Fruit fly (Drosophila melanogaster) whole organism, embryonic: ENCODE measurements around the gene zuc.

Source experiments
- CG10321 ChIP-seq: fragments of 200-800 bp; sonication (Bioruptor generic); IDR thresholded peaks from 2 replicates; pipeline ENCODE4 v1.3.6; 2022; ENCODE audit warnings: missing biosample characterization, missing genetic modification characterization
- CG12155 ChIP-seq: fragments of 200-800 bp; sonication (Bioruptor generic); optimal IDR thresholded peaks from 3 replicates; lab custom pipeline; 2016; ENCODE audit warnings: missing biosample characterization, missing genetic modification characterization
- CG14710 ChIP-seq: fragments of 200-800 bp; sonication (Bioruptor generic); optimal IDR thresholded peaks from 3 replicates; lab custom pipeline; 2019; ENCODE audit warnings: missing biosample characterization, mild to moderate bottlenecking, missing genetic modification characterization, moderate library complexity
- CG17612 ChIP-seq: fragments of 200-800 bp; sonication (Bioruptor generic); IDR thresholded peaks from 2 replicates; pipeline ENCODE4 v1.3.6; 2022; ENCODE audit warnings: missing biosample characterization, missing genetic modification characterization
- CG17829 ChIP-seq: fragments of 200-800 bp; optimal IDR thresholded peaks from 2 replicates; lab custom pipeline; 2019; ENCODE audit warnings: missing biosample characterization, mild to moderate bottlenecking, missing genetic modification characterization, moderate library complexity
- CG2889 ChIP-seq: fragments of 200-800 bp; sonication (Bioruptor generic); IDR thresholded peaks from 3 replicates; pipeline ENCODE4 v1.3.6; 2022; ENCODE audit warnings: missing biosample characterization, missing genetic modification characterization
- CG31224 ChIP-seq: fragments of 200-800 bp; sonication (Bioruptor generic); IDR thresholded peaks from 2 replicates; pipeline ENCODE4 v1.3.6; 2022; ENCODE audit warnings: missing biosample characterization, missing genetic modification characterization
- CG3726 ChIP-seq: fragments of 200-800 bp; sonication (Bioruptor generic); IDR thresholded peaks from 3 replicates; pipeline ENCODE4, ENCODE4 v1.3.6; 2022; ENCODE audit warnings: missing biosample characterization, missing genetic modification characterization
- CG4404 ChIP-seq: fragments of 200-800 bp; sonication (Bioruptor generic); IDR thresholded peaks from 2 replicates; pipeline ENCODE4 v1.3.6; 2022; ENCODE audit warnings: missing biosample characterization, missing genetic modification characterization
- CG4617 ChIP-seq: fragments of 200-800 bp; sonication (Bioruptor generic); optimal IDR thresholded peaks from 3 replicates; lab custom pipeline; 2016; ENCODE audit warnings: missing biosample characterization, missing genetic modification characterization, borderline replicate concordance
- CG9797 ChIP-seq: fragments of 200-800 bp; sonication (Bioruptor generic); optimal IDR thresholded peaks from 3 replicates; lab custom pipeline; 2018; ENCODE audit warnings: missing biosample characterization, mild to moderate bottlenecking, missing genetic modification characterization
- Dll ChIP-seq: fragments of 200-800 bp; sonication (Bioruptor generic); IDR thresholded peaks from 4 replicates; pipeline ENCODE4 v1.3.6; 2022; ENCODE audit warnings: missing biosample characterization, missing genetic modification characterization; ENCODE audit not compliant: partially characterized antibody
- Dp ChIP-seq: fragments of 200-800 bp; sonication (Bioruptor generic); optimal IDR thresholded peaks from 2 replicates; lab custom pipeline; 2018; ENCODE audit warnings: missing biosample characterization, mild to moderate bottlenecking, missing genetic modification characterization, moderate library complexity
- Drgx ChIP-seq: fragments of 200-800 bp; sonication (Bioruptor generic); IDR thresholded peaks from 2 replicates; pipeline ENCODE4 v1.3.6; 2022; ENCODE audit warnings: missing biosample characterization, missing genetic modification characterization
- E2f2 ChIP-seq: fragments of 200-800 bp; sonication (Bioruptor generic); IDR thresholded peaks from 2 replicates; pipeline ENCODE4 v1.3.6; 2022; ENCODE audit warnings: missing biosample characterization, missing genetic modification characterization
- Fer2 ChIP-seq: fragments of 200-800 bp; sonication (Bioruptor generic); optimal IDR thresholded peaks from 2 replicates; lab custom pipeline; 2018; ENCODE audit warnings: missing biosample characterization, mild to moderate bottlenecking, missing genetic modification characterization, moderate library complexity
- Hr39 ChIP-seq: fragments of >200 bp; optimal IDR thresholded peaks from 2 replicates; lab custom pipeline; 2017
- Hr51 ChIP-seq, 2 experiments: fragments of 200-800 bp; sonication (Bioruptor generic); optimal IDR thresholded peaks; 2 replicates in 1 of 2; 3 replicates in 1 of 2; lab custom pipeline; 2016 to 2018; ENCODE audit warnings: missing biosample characterization in 2 of 2, missing genetic modification characterization in 2 of 2, mild to moderate bottlenecking in 1 of 2, moderate library complexity in 1 of 2
- MESR4 ChIP-seq: fragments of 200-800 bp; sonication (Bioruptor generic); optimal IDR thresholded peaks from 2 replicates; lab custom pipeline; 2018; ENCODE audit warnings: missing biosample characterization, mild to moderate bottlenecking, missing genetic modification characterization, moderate library complexity
- Med ChIP-seq: fragments of 200-800 bp; sonication (Bioruptor generic); peaks from one replicate; lab custom pipeline; 2016; ENCODE audit warnings: missing biosample characterization, missing genetic modification characterization, mild to moderate bottlenecking, inconsistent platforms, moderate library complexity
- Opbp ChIP-seq: fragments of 200-800 bp; sonication (Bioruptor generic); IDR thresholded peaks from 3 replicates; pipeline ENCODE4 v1.3.6; 2022; ENCODE audit warnings: missing biosample characterization, missing genetic modification characterization; ENCODE audit not compliant: partially characterized antibody
- PHDP ChIP-seq: fragments of 200-800 bp; sonication (Bioruptor generic); optimal IDR thresholded peaks from 3 replicates; lab custom pipeline; 2018; ENCODE audit warnings: missing biosample characterization, mild to moderate bottlenecking, missing genetic modification characterization, moderate library complexity
- bsh ChIP-seq, 2 experiments: fragments of 200-800 bp; sonication (Bioruptor generic); optimal IDR thresholded peaks; 2 replicates each; lab custom pipeline; 2017 to 2018; ENCODE audit warnings: mild to moderate bottlenecking in 2 of 2, missing biosample characterization in 2 of 2, missing genetic modification characterization in 2 of 2, moderate library complexity in 1 of 2
- chinmo ChIP-seq: fragments of 200-800 bp; sonication (Bioruptor generic); IDR thresholded peaks from 4 replicates; pipeline ENCODE4 v1.3.6; 2022; ENCODE audit warnings: missing biosample characterization, missing genetic modification characterization; ENCODE audit not compliant: partially characterized antibody
- corto ChIP-seq: fragments of 200-800 bp; sonication (Bioruptor generic); optimal IDR thresholded peaks from 2 replicates; lab custom pipeline; 2016; ENCODE audit warnings: missing biosample characterization, mild to moderate bottlenecking, missing genetic modification characterization, moderate library complexity
- crol ChIP-seq: fragments of 200-800 bp; sonication (Bioruptor generic); IDR thresholded peaks from 2 replicates; pipeline ENCODE4 v1.3.6; 2022; ENCODE audit warnings: missing biosample characterization, missing genetic modification characterization
- emc ChIP-seq: fragments of 200-800 bp; sonication (Bioruptor generic); optimal IDR thresholded peaks from 2 replicates; lab custom pipeline; 2016; ENCODE audit warnings: missing biosample characterization, missing genetic modification characterization
- hbn ChIP-seq: fragments of 200-800 bp; sonication (Bioruptor generic); IDR thresholded peaks from 2 replicates; pipeline ENCODE4 v1.3.6; 2022; ENCODE audit warnings: missing biosample characterization, missing genetic modification characterization; ENCODE audit not compliant: partially characterized antibody
- nom ChIP-seq: fragments of 200-800 bp; sonication (Bioruptor generic); optimal IDR thresholded peaks from 2 replicates; lab custom pipeline; 2017; ENCODE audit warnings: missing biosample characterization, missing genetic modification characterization, mild to moderate bottlenecking, moderate library complexity, missing genetic modification reagents
- oc ChIP-seq: fragments of 200-800 bp; sonication (Bioruptor generic); optimal IDR thresholded peaks from 2 replicates; lab custom pipeline; 2018; ENCODE audit warnings: missing biosample characterization, mild to moderate bottlenecking, missing genetic modification characterization, moderate library complexity
- org-1 ChIP-seq: fragments of 200-800 bp; sonication (Bioruptor generic); optimal IDR thresholded peaks from 2 replicates; lab custom pipeline; 2017; ENCODE audit warnings: missing biosample characterization, missing genetic modification characterization
- pzg ChIP-seq: fragments of 200-800 bp; sonication (Bioruptor generic); optimal IDR thresholded peaks from 3 replicates; lab custom pipeline; 2018; ENCODE audit warnings: missing biosample characterization, mild to moderate bottlenecking, missing genetic modification characterization, moderate library complexity
- rib ChIP-seq: fragments of 200-800 bp; sonication (Bioruptor generic); IDR thresholded peaks from 2 replicates; pipeline ENCODE4 v1.3.6; 2022; ENCODE audit warnings: missing biosample characterization, missing genetic modification characterization
- ro ChIP-seq: fragments of 200-800 bp; sonication (Bioruptor generic); IDR thresholded peaks from 2 replicates; pipeline ENCODE4 v1.3.6; 2022; ENCODE audit warnings: missing biosample characterization, missing genetic modification characterization
- sisA ChIP-seq: fragments of 200-800 bp; sonication (Bioruptor generic); IDR thresholded peaks from 2 replicates; pipeline ENCODE4 v1.3.6; 2022; ENCODE audit warnings: missing biosample characterization, missing genetic modification characterization
- stwl ChIP-seq: fragments of 200-800 bp; sonication (Bioruptor generic); optimal IDR thresholded peaks from 3 replicates; lab custom pipeline; 2018; ENCODE audit warnings: missing biosample characterization, mild to moderate bottlenecking, missing genetic modification characterization, moderate library complexity
- wdn ChIP-seq: fragments of 200-800 bp; sonication (Bioruptor generic); IDR thresholded peaks from 2 replicates; pipeline ENCODE4 v1.3.6; 2022; ENCODE audit warnings: missing biosample characterization, missing genetic modification characterization
- wek ChIP-seq: fragments of 200-800 bp; sonication (Bioruptor generic); optimal IDR thresholded peaks from 3 replicates; lab custom pipeline; 2018; ENCODE audit warnings: missing biosample characterization, mild to moderate bottlenecking, missing genetic modification characterization, moderate library complexity
- z ChIP-seq: fragments of 200-800 bp; sonication (Bioruptor generic); IDR thresholded peaks from 3 replicates; pipeline ENCODE4 v1.3.6; 2022; ENCODE audit warnings: missing biosample characterization, missing genetic modification characterization

zuc gene

DNA sequence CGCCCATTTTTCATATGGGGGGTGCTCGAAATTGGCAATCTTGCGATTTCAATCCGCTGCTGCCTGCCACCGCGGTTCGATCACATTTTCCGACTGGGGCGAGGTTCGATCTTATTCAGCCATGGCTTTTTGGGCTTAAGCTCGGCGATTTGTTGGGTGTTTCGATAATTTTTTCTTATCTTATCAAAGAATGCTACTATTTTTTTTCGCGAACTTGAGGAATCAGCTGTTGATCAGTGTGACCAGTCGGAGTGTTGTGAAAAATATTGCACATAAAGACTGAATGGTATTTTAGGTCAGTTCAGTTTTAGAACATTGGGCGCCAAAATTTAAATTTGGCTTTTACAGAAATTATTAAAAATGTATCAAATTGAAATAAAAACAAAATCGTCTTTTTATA, 31.1 kb upstream of the zuc start, which contains the start of gene Wdr81 (continued):
- TF ChIP-seq stwl, result peak; percentile 28
- TF ChIP-seq CG4617 (GFP tag; lab: Kevin White, UChicago), result peak; percentile 45
- peak; percentile 61 for TF ChIP-seq MESR4
- TF ChIP-seq rib (GFP tag; lab: Robert Waterston, UW), result peak; percentile 68
- TF ChIP-seq CG10321, result 0 out of 2 replicates have a peak, but pooled peaks have one; percentile 17
- TF ChIP-seq Dp (GFP tag; lab: Kevin White, UChicago), result peak; percentile 96
- peak; percentile 68 for TF ChIP-seq pzg (GFP tag; lab: Kevin White, UChicago)
- TF ChIP-seq PHDP (tag; lab: Kevin White, UChicago), result no peak
- peak; percentile 48 for TF ChIP-seq wek
- TF ChIP-seq Hr51 (GFP tag; optimal IDR thresholded peaks at IDR 0.05; lab: Kevin White, UChicago), result no peak
- peak; percentile 47; the same call in 2 of the 4 replicates for TF ChIP-seq Dll (GFP tag; lab: Robert Waterston, UW)
- peak; percentile 94 for TF ChIP-seq E2f2 (GFP tag; lab: Robert Waterston, UW)
- peak; percentile 58 for TF ChIP-seq CG9797 (GFP tag; lab: Kevin White, UChicago)
- TF ChIP-seq Opbp, result no peak

DNA sequence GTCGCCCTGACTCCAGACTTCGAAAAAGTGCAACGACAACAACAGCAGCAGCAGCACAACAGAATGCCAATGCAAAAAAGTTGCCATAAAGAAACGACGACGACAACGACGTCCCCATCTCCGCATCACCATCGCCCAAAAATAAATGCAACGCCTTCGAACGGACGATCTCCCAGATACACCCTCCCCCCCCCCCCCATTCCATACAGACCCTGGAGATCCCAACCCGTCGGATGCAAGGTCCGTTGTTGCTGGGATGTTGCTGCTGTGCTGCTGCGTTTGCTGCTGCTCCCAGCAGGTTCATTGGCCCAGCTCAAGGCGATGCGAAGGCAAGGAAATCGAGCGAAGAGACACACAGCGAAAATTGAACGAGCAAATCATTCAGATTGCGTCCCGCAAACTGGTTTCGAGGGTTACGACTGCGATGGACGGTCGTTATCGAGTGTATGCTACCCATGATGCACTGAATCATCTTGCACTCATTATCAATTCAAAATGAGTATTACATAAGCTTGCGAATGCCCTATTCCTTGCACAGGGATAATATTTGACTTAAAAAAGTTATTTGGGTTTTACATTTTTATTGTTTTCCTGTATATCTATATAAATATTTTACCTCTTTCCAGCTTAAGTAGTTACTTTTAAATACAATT, 24.2 kb upstream of the zuc start:
- no peak for TF ChIP-seq CG17829 (tag; lab: Kevin White, UChicago)
- peak; percentile 44; the same call in 1 of the 2 replicates for TF ChIP-seq crol (GFP tag; lab: Robert Waterston, UW)
- no peak for TF ChIP-seq CG3726 (GFP tag; lab: Robert Waterston, UW)
- no peak for TF ChIP-seq corto (GFP tag; lab: Kevin White, UChicago)
- TF ChIP-seq Drgx (GFP tag; lab: Robert Waterston, UW), result peak; percentile 58
- TF ChIP-seq CG12155 (GFP tag; lab: Kevin White, UChicago), result no peak
- TF ChIP-seq org-1 (GFP tag; lab: Kevin White, UChicago), result no peak
- no peak for TF ChIP-seq emc (GFP tag; lab: Kevin White, UChicago)
- TF ChIP-seq CG14710 (tag; lab: Kevin White, UChicago), result no peak
- no peak for TF ChIP-seq hbn
- no peak for TF ChIP-seq wdn (GFP tag; lab: Robert Waterston, UW)
- peak in 1 of 2 experiments; percentile 42 for TF ChIP-seq bsh (GFP tag; optimal IDR thresholded peaks at IDR 0.05; lab: Kevin White, UChicago)
- TF ChIP-seq oc (tag; lab: Kevin White, UChicago), result no peak
- TF ChIP-seq ro (GFP tag; lab: Robert Waterston, UW), result no peak
- TF ChIP-seq Hr39 (lab: Kevin White, UChicago), result peak; percentile 70
- no peak for TF ChIP-seq z (GFP tag; lab: Robert Waterston, UW)
- no peak for TF ChIP-seq Med
- peak; percentile 96 for TF ChIP-seq nom (GFP tag; lab: Kevin White, UChicago)
- no peak for TF ChIP-seq CG17612 (GFP tag; lab: Robert Waterston, UW)
- TF ChIP-seq CG4404 (GFP tag; lab: Robert Waterston, UW), result no peak
- 0 out of 2 replicates have a peak, but pooled peaks have one; percentile 11 for TF ChIP-seq sisA
- TF ChIP-seq CG31224, result peak; percentile 63
- no peak for TF ChIP-seq CG2889 (GFP tag; lab: Robert Waterston, UW)
- TF ChIP-seq Fer2 (tag; lab: Kevin White, UChicago), result no peak
- 0 out of 4 replicates have a peak, but pooled peaks have one; percentile 51 for TF ChIP-seq chinmo
- TF ChIP-seq, all 482 proteins: peak for 8
